Worm (Caenorhabditis elegans): ENCODE measurements around the gene K03H1.9.

- no peak for TF ChIP-seq unc-130 (GFP tag; optimal IDR thresholded peaks at IDR 0.05)
- no peak for TF ChIP-seq egrh-3 (GFP tag; IDR thresholded peaks at IDR 0.05)
- TF ChIP-seq rpc-1 (optimal IDR thresholded peaks at IDR 0.05) = no peak
- no peak for TF ChIP-seq rpc-1 (tag; optimal IDR thresholded peaks at IDR 0.05)
Observed at ce11 chrIII:9956123-9956522, 14.8 kb upstream of the K03H1.9 start, which contains the start of gene mog-1.

Data from whole organism, young adult.